Fruit fly (Drosophila melanogaster): ENCODE data around the gene Tpt.

- TF ChIP-seq psq (optimal IDR thresholded peaks at IDR 0.05), result no peak
- TF ChIP-seq insv (optimal IDR thresholded peaks at IDR 0.05), result no peak
- no peak for TF ChIP-seq h (optimal IDR thresholded peaks at IDR 0.05)
Measured at dm6 chr3L:8379161-8379560, 25.9 kb downstream of the Tpt start.

Measured in Kc167 (cell line).